Fruit fly (Drosophila melanogaster): Measurements from ENCODE around the gene mus312.

DNA sequence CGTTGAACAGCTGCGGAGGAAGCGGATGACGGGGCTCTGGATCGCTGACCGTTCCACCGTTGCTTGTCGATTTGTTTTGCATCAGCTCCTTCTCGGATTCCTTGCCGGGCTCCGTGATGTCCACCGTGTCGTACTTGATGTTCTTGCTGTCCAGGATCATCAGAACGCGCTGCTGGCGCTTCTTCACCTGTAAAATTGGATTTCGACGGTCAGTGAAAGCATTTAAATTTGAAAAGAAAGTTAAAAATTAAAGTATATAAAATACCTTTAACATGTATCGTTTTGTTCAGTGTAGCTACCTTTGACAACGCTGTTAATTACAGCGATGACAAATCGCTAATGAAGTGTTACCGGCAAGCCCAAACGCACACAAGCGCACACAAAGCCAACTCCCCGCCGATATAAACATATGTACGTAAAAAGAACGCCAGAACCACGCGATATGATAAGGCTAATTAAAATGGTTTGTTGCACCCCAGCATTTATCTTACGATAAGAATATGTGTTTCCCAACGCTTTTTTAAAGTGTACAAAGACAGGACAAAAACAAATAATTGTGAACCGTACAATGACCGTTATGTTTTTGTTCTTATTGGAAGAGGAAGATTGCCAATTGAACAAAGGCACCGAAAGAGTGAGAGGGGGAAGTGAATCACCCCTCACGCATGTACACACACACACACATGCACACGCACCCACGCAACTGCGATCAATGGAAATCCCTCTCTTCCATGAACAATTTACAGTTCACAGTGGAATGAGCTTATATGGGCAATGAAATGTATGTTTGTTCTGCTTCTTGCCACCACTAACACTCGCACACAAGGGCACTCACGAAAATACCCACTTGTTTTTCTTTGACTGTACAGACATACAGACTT is 39.1 kb downstream of the mus312 start:
- no peak for TF ChIP-seq pan (optimal IDR thresholded peaks at IDR 0.05)
- TF ChIP-seq Dll (optimal IDR thresholded peaks at IDR 0.05), result no peak
- no peak for TF ChIP-seq psq (optimal IDR thresholded peaks at IDR 0.05)
- TF ChIP-seq usp (GFP tag; optimal IDR thresholded peaks at IDR 0.05), result no peak
- TF ChIP-seq EcR (GFP tag; optimal IDR thresholded peaks at IDR 0.05), result no peak
- no peak for TF ChIP-seq CG8478 (optimal IDR thresholded peaks at IDR 0.05)

All from whole organism.